Worm (Caenorhabditis elegans) whole organism, L4 larva: Measurements from ENCODE around the gene set-2.

Experiments
- Y48G9A.11 ChIP-seq: fragments of 200-800 bp; sonication (Bioruptor generic); IDR thresholded peaks from 2 replicates; pipeline ENCODE4 v1.3.6; 2022; ENCODE audit warnings: missing genetic modification reagents, missing genetic modification characterization, missing compliant biosample characterization
- fos-1 ChIP-seq: fragments of 150-350 bp; optimal IDR thresholded peaks from 2 replicates; lab custom pipeline; 2014; ENCODE audit warnings: missing biosample characterization, missing genetic modification characterization
- jun-1 ChIP-seq: fragments of 150-350 bp; optimal IDR thresholded peaks from 2 replicates; lab custom pipeline; 2014; ENCODE audit warnings: missing biosample characterization, missing genetic modification reagents, missing genetic modification characterization
- lsy-2 ChIP-seq, 2 experiments: fragments of 150-350 bp in 1 of 2; sonication (generic microtip) in 1 of 2; optimal IDR thresholded peaks; 2 replicates each; lab custom pipeline; 2014 to 2017; ENCODE audit warnings: missing biosample characterization in 2 of 2, missing genetic modification characterization in 2 of 2
- mdl-1 ChIP-seq, 2 experiments: fragments of 150-350 bp in 1 of 2; sonication (generic microtip) in 1 of 2; optimal IDR thresholded peaks; 2 replicates each; lab custom pipeline; 2014 to 2017; ENCODE audit warnings: missing biosample characterization in 2 of 2, missing genetic modification characterization in 2 of 2
- nhr-28 ChIP-seq: fragments of 150-350 bp; optimal IDR thresholded peaks from 2 replicates; lab custom pipeline; 2014; ENCODE audit warnings: missing biosample characterization, missing genetic modification characterization
- vab-7 ChIP-seq: fragments of 200-800 bp; sonication (Bioruptor generic); IDR thresholded peaks from 2 replicates; pipeline ENCODE4 v1.3.6; 2022; ENCODE audit warnings: missing genetic modification reagents, missing genetic modification characterization, missing compliant biosample characterization

DNA sequence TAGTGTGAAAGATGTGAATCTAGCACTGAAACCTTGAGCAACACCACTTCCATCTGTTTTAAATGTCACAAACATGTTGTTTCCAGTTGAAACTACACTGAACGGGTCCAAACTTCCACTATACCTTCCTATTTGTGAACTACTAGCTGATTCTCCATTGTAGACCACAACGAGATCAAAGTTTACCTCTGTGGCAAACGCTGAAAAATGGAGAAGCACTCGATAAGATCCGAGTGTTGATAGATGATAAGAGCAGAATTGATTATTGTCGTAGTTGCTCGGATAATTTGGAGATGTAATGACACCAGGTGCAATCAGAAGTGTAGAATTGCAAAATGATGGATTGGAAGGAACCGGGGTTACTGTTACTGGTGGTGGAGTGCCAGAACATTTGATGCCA is 48.0 kb downstream of the set-2 start:
- TF ChIP-seq fos-1 (tag; lab: Kevin White, UChicago) (no peak), nhr-28 (peak; percentile 11), jun-1 (tag; lab: Kevin White, UChicago) (no peak), lsy-2 (tag; optimal IDR thresholded peaks at IDR 0.05; lab: Kevin White, UChicago) (no peak), vab-7 (GFP tag; lab: Robert Waterston, UW) (no peak), Y48G9A.11 (GFP tag; lab: Robert Waterston, UW) (no peak), mdl-1 (tag; optimal IDR thresholded peaks at IDR 0.05; lab: Kevin White, UChicago) (no peak)
